Worm (Caenorhabditis elegans) whole organism, L1 larva: ENCODE data around the gene F01F1.3.

Experiments used
- C04F5.9 ChIP-seq: sonication (generic microtip); optimal IDR thresholded peaks from 2 replicates; lab custom pipeline; 2016; ENCODE audit warnings: missing genetic modification characterization, missing compliant biosample characterization
- F16B12.6 ChIP-seq: fragments of 150-350 bp; optimal IDR thresholded peaks from 2 replicates; lab custom pipeline; 2014; ENCODE audit warnings: missing biosample characterization, missing genetic modification characterization
- aha-1 ChIP-seq: fragments of 150-350 bp; optimal IDR thresholded peaks from 2 replicates; lab custom pipeline; 2014; ENCODE audit warnings: missing biosample characterization, missing genetic modification characterization
- alr-1 ChIP-seq: fragments of 200-800 bp; sonication (Bioruptor generic); optimal IDR thresholded peaks from 2 replicates; lab custom pipeline; 2018; ENCODE audit warnings: borderline replicate concordance, mild to moderate bottlenecking, missing genetic modification characterization, missing compliant biosample characterization
- blmp-1 ChIP-seq: fragments of 150-350 bp; optimal IDR thresholded peaks from 2 replicates; lab custom pipeline; 2014; ENCODE audit warnings: missing biosample characterization, missing genetic modification characterization
- ceh-88 ChIP-seq: fragments of 200-800 bp; sonication (Bioruptor generic); IDR thresholded peaks from 2 replicates; pipeline ENCODE4 v1.3.6; 2022; ENCODE audit warnings: missing genetic modification characterization, missing compliant biosample characterization
- ceh-90 ChIP-seq: sonication (generic microtip); optimal IDR thresholded peaks from 2 replicates; lab custom pipeline; 2016; ENCODE audit warnings: missing genetic modification characterization, missing compliant biosample characterization
- dpl-1 ChIP-seq, 3 experiments: fragments of 150-350 bp in 2 of 3; sonication (generic microtip) in 1 of 3; optimal IDR thresholded peaks; 2 replicates each; lab custom pipeline; 2014 to 2017; ENCODE audit warnings: missing biosample characterization in 3 of 3, missing genetic modification characterization in 3 of 3, missing genetic modification reagents in 3 of 3
- efl-1 ChIP-seq, 4 experiments: fragments of 150-350 bp; optimal IDR thresholded peaks in 3 of 4; peaks in 1 of 4; 1 replicate in 1 of 4; 2 replicates in 3 of 4; lab custom pipeline; 2014; ENCODE audit warnings: missing biosample characterization in 2 of 4, missing genetic modification characterization in 2 of 4, missing genetic modification reagents in 2 of 4
- elt-2 ChIP-seq: sonication (generic microtip); optimal IDR thresholded peaks from 2 replicates; lab custom pipeline; 2016; ENCODE audit warnings: missing genetic modification characterization, mild to moderate bottlenecking, inconsistent platforms, missing compliant biosample characterization, missing genetic modification reagents
- irx-1 ChIP-seq: sonication (generic microtip); optimal IDR thresholded peaks from 2 replicates; lab custom pipeline; 2016; ENCODE audit warnings: missing genetic modification characterization, missing compliant biosample characterization
- lin-13 ChIP-seq: fragments of 150-350 bp; optimal IDR thresholded peaks from 2 replicates; lab custom pipeline; 2014; ENCODE audit warnings: missing biosample characterization, missing genetic modification reagents, missing genetic modification characterization
- lin-14 ChIP-seq: fragments of 200-800 bp; sonication (Bioruptor generic); optimal IDR thresholded peaks from 2 replicates; lab custom pipeline; 2018; ENCODE audit warnings: mild to moderate bottlenecking, missing genetic modification characterization, moderate library complexity, missing compliant biosample characterization
- lin-35 ChIP-seq, 2 experiments: fragments of 150-350 bp; optimal IDR thresholded peaks; 2 replicates each; lab custom pipeline; 2014; ENCODE audit warnings: missing biosample characterization in 2 of 2, missing genetic modification characterization in 2 of 2, missing genetic modification reagents in 2 of 2
- lir-3 ChIP-seq: sonication (generic microtip); optimal IDR thresholded peaks from 2 replicates; lab custom pipeline; 2016; ENCODE audit warnings: mild to moderate bottlenecking, missing genetic modification characterization, moderate library complexity, missing compliant biosample characterization; ENCODE audit not compliant: poor library complexity
- lsy-2 ChIP-seq, 2 experiments: fragments of 150-350 bp; optimal IDR thresholded peaks; 2 replicates each; lab custom pipeline; 2014; ENCODE audit warnings: missing biosample characterization in 2 of 2, missing genetic modification characterization in 2 of 2
- nhr-12 ChIP-seq: sonication (generic microtip); optimal IDR thresholded peaks from 2 replicates; lab custom pipeline; 2017; ENCODE audit warnings: missing biosample characterization, missing genetic modification characterization
- nhr-20 ChIP-seq: sonication (generic microtip); optimal IDR thresholded peaks from 2 replicates; lab custom pipeline; 2016; ENCODE audit warnings: mild to moderate bottlenecking, missing genetic modification characterization, missing compliant biosample characterization
- nhr-237 ChIP-seq: fragments of 150-350 bp; optimal IDR thresholded peaks from 2 replicates; lab custom pipeline; 2014; ENCODE audit warnings: missing biosample characterization, missing genetic modification characterization
- nhr-47 ChIP-seq: sonication (generic microtip); optimal IDR thresholded peaks from 2 replicates; lab custom pipeline; 2016; ENCODE audit warnings: mild to moderate bottlenecking, missing genetic modification characterization, moderate library complexity, missing compliant biosample characterization
- nhr-71 ChIP-seq: sonication (generic microtip); optimal IDR thresholded peaks from 2 replicates; lab custom pipeline; 2016; ENCODE audit warnings: mild to moderate bottlenecking, missing genetic modification characterization, moderate library complexity, missing compliant biosample characterization
- nhr-84 ChIP-seq: sonication (generic microtip); optimal IDR thresholded peaks from 2 replicates; lab custom pipeline; 2017; ENCODE audit warnings: missing biosample characterization, missing genetic modification characterization
- pag-3 ChIP-seq: sonication (generic microtip); optimal IDR thresholded peaks from 2 replicates; lab custom pipeline; 2017; ENCODE audit warnings: missing genetic modification characterization, mild to moderate bottlenecking, missing compliant biosample characterization, antibody characterized with exemption, borderline replicate concordance; ENCODE audit not compliant: insufficient read depth
- pax-3 ChIP-seq: fragments of 200-800 bp; sonication (Bioruptor generic); optimal IDR thresholded peaks from 2 replicates; lab custom pipeline; 2018; ENCODE audit warnings: mild to moderate bottlenecking, missing genetic modification characterization, moderate library complexity, missing compliant biosample characterization
- pqm-1 ChIP-seq: sonication (generic microtip); optimal IDR thresholded peaks from 3 replicates; lab custom pipeline; 2017; ENCODE audit warnings: missing biosample characterization, missing genetic modification characterization
- rnt-1 ChIP-seq: sonication (generic microtip); optimal IDR thresholded peaks from 2 replicates; lab custom pipeline; 2016; ENCODE audit warnings: mild to moderate bottlenecking, missing genetic modification characterization, moderate library complexity, missing compliant biosample characterization
- skn-1 ChIP-seq: fragments of 150-350 bp; optimal IDR thresholded peaks from 2 replicates; lab custom pipeline; 2014; ENCODE audit warnings: missing biosample characterization, missing genetic modification characterization
- snu-23 ChIP-seq: sonication (generic microtip); optimal IDR thresholded peaks from 2 replicates; lab custom pipeline; 2016; ENCODE audit warnings: missing genetic modification characterization, missing compliant biosample characterization
- sptf-1 ChIP-seq: fragments of 150-350 bp; optimal IDR thresholded peaks from 2 replicates; lab custom pipeline; 2014; ENCODE audit warnings: missing biosample characterization, missing genetic modification characterization
- unc-130 ChIP-seq: fragments of 150-350 bp; optimal IDR thresholded peaks from 2 replicates; lab custom pipeline; 2017; ENCODE audit warnings: missing biosample characterization, missing genetic modification characterization, inconsistent platforms
- unc-30 ChIP-seq: sonication (generic microtip); optimal IDR thresholded peaks from 2 replicates; lab custom pipeline; 2017; ENCODE audit warnings: missing biosample characterization, missing genetic modification characterization
- unc-98 ChIP-seq: fragments of 200-800 bp; sonication (Bioruptor generic); IDR thresholded peaks from 2 replicates; pipeline ENCODE4 v1.3.6; 2022; ENCODE audit warnings: missing genetic modification characterization, missing compliant biosample characterization
- xbp-1 ChIP-seq: sonication (generic microtip); optimal IDR thresholded peaks from 2 replicates; lab custom pipeline; 2016; ENCODE audit warnings: missing genetic modification characterization, missing compliant biosample characterization

Gene F01F1.3

ce11 chrIII:5898631-5899030, 26.9 kb downstream of the F01F1.3 start (continued):
- no peak for TF ChIP-seq alr-1 (tag; lab: Kevin White, UChicago)
- no peak for TF ChIP-seq lin-13 (GFP tag; lab: Kevin White, UChicago)
- TF ChIP-seq unc-30: no peak
- TF ChIP-seq aha-1 (tag; lab: Kevin White, UChicago): no peak
- TF ChIP-seq pqm-1 (tag; lab: Kevin White, UChicago): no peak
- TF ChIP-seq pax-3 (tag; lab: Kevin White, UChicago): no peak
- TF ChIP-seq lsy-2 (tag; optimal IDR thresholded peaks at IDR 0.05; lab: Kevin White, UChicago): peak in 1 of 2 experiments; percentile 7
- peak in 1 of 2 experiments; percentile 2 for TF ChIP-seq efl-1 (optimal IDR thresholded peaks at IDR 0.05; lab: Kevin White, UChicago)
- TF ChIP-seq efl-1 (GFP tag; optimal IDR thresholded peaks at IDR 0.05 in 1 of 2; lab: Kevin White, UChicago): no peak
- no peak for TF ChIP-seq nhr-12 (tag; lab: Kevin White, UChicago)
- TF ChIP-seq nhr-20 (tag; lab: Kevin White, UChicago): no peak
- TF ChIP-seq nhr-237 (tag; lab: Kevin White, UChicago): no peak
- no peak for TF ChIP-seq unc-98 (GFP tag; lab: Robert Waterston, UW)
- TF ChIP-seq elt-2 (tag; lab: Kevin White, UChicago): no peak
- TF ChIP-seq, all 84 proteins: peak for 8

ce11 chrIII:5900709-5901108, 29.0 kb downstream of the F01F1.3 start:
- TF ChIP-seq skn-1 (tag; lab: Kevin White, UChicago) (no peak), nhr-71 (tag; lab: Kevin White, UChicago) (no peak), lin-35 (GFP tag; optimal IDR thresholded peaks at IDR 0.05; lab: Kevin White, UChicago) (no peak), efl-1 (optimal IDR thresholded peaks at IDR 0.05; lab: Kevin White, UChicago) (no peak), efl-1 (GFP tag; optimal IDR thresholded peaks at IDR 0.05 in 1 of 2; lab: Kevin White, UChicago) (peak in 1 of 2 experiments; percentile 87)

- TF ChIP-seq nhr-84 (tag; lab: Kevin White, UChicago) (no peak), ceh-90 (tag; lab: Kevin White, UChicago) (no peak), lir-3 (tag; lab: Kevin White, UChicago) (no peak), lin-14 (GFP tag; lab: Kevin White, UChicago) (peak; percentile 54), sptf-1 (tag; lab: Kevin White, UChicago) (no peak), ceh-88 (no peak), xbp-1 (tag; lab: Kevin White, UChicago) (no peak), C04F5.9 (tag; lab: Kevin White, UChicago) (no peak)
Measured at ce11 chrIII:5902558-5902957, 30.8 kb downstream of the F01F1.3 start.

- peak; percentile 35 for TF ChIP-seq snu-23 (GFP tag; lab: Kevin White, UChicago)
- TF ChIP-seq F16B12.6: peak; percentile 89
- no peak for TF ChIP-seq pag-3
- peak; percentile 43 for TF ChIP-seq lin-14 (GFP tag; lab: Kevin White, UChicago)
- TF ChIP-seq lsy-2 (tag; optimal IDR thresholded peaks at IDR 0.05; lab: Kevin White, UChicago): peak; percentile 22 to 42
- TF ChIP-seq rnt-1 (tag; lab: Kevin White, UChicago): peak; percentile 50
- TF ChIP-seq nhr-47: peak; percentile 7
- TF ChIP-seq dpl-1 (GFP tag; optimal IDR thresholded peaks at IDR 0.05; lab: Kevin White, UChicago): peak; percentile 25 to 52 (median 37)
- peak; percentile 42 to 47 for TF ChIP-seq efl-1 (optimal IDR thresholded peaks at IDR 0.05; lab: Kevin White, UChicago)
- peak; percentile 31 to 93 for TF ChIP-seq efl-1 (GFP tag; optimal IDR thresholded peaks at IDR 0.05 in 1 of 2; lab: Kevin White, UChicago)
- TF ChIP-seq nhr-71 (tag; lab: Kevin White, UChicago): peak; percentile 38
- no peak for TF ChIP-seq blmp-1 (tag; lab: Kevin White, UChicago)
- TF ChIP-seq lin-35 (GFP tag; optimal IDR thresholded peaks at IDR 0.05; lab: Kevin White, UChicago): peak; percentile 36 to 54
- TF ChIP-seq irx-1 (tag; lab: Kevin White, UChicago): no peak
- TF ChIP-seq unc-130 (tag; lab: Kevin White, UChicago): peak; percentile 11
Measured at ce11 chrIII:5906059-5906458, 34.3 kb downstream of the F01F1.3 start, which contains the start of gene dpff-1. dpff-1 (minus strand) TSS chrIII:5906346.
